Worm (Caenorhabditis elegans): ENCODE results near the gene W09G12.8.

DNA sequence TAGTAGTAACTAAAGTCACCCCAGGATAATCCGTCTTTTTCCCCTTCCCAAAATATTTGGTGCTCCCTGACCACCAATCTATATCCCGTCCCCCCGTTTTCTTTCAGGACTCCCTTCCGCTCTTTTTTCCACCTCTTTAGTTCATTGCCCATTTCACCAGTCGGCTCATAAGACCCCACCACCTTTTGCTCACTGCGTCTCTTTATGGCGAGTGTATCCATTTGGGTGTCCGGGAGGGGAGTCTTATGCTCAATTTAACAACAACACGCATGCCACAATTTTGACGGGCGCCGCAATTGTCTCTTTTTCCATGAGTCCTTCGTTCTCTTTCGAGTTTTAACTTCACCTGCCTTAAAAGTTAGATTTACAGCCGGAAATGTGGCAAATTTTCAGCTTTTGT is 12.8 kb upstream of the W09G12.8 start:
- no peak for TF ChIP-seq T22C8.4 (GFP tag; IDR thresholded peaks at IDR 0.05)
- no peak for TF ChIP-seq med-1 (GFP tag; optimal IDR thresholded peaks at IDR 0.05; ENCODE audit: insufficient read depth)
- no peak for TF ChIP-seq flt-1 (GFP tag; IDR thresholded peaks at IDR 0.05)
